Worm (Caenorhabditis elegans): ENCODE results near the gene ZK112.4.

DNA sequence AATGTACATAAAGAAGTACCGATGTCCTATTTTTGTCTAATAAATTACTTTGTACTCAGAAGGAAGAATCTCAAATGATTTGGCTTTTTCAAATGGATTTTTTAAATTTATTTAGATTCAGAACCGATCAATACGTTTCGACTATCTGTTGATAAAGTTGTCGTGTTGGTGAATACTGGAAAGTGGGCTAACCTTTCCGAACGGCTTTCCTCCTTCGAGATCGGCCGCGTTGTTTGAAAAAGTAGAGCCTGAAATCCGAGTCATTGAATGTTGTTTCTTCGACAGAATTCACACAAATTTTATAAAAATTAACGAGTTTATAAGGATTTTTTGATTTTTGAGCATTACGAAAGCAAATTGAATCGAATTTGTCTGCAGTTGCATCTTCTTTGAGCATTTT, 44.0 kb upstream of the ZK112.4 start:
- TF ChIP-seq dve-1 (tag; optimal IDR thresholded peaks at IDR 0.05) (no peak), fkh-6 (tag; optimal IDR thresholded peaks at IDR 0.05) (no peak), pha-4 (tag; optimal IDR thresholded peaks at IDR 0.05) (no peak), sox-2 (GFP tag; IDR thresholded peaks at IDR 0.05) (no peak), nfya-1 (tag; optimal IDR thresholded peaks at IDR 0.05) (no peak), sdc-2 (tag; optimal IDR thresholded peaks at IDR 0.05) (no peak), ceh-19 (GFP tag; optimal IDR thresholded peaks at IDR 0.05) (no peak), lim-6 (tag; optimal IDR thresholded peaks at IDR 0.05) (no peak), mec-3 (tag; optimal IDR thresholded peaks at IDR 0.05; ENCODE audit: borderline replicate concordance) (no peak), fkh-10 (GFP tag; optimal IDR thresholded peaks at IDR 0.05) (no peak)

All from whole organism, late embryonic.